Worm (Caenorhabditis elegans) whole organism, early embryonic: ENCODE results near the gene F49H6.8.

Source experiments
- B0310.2 ChIP-seq: sonication (generic microtip); optimal IDR thresholded peaks from 2 replicates; lab custom pipeline; 2016; ENCODE audit warnings: mild to moderate bottlenecking, missing genetic modification characterization, missing compliant biosample characterization
- ama-1 ChIP-seq: fragments of 150-350 bp; optimal IDR thresholded peaks from 2 replicates; lab custom pipeline; 2014
- ets-7 ChIP-seq: sonication (generic microtip); optimal IDR thresholded peaks from 2 replicates; lab custom pipeline; 2016; ENCODE audit warnings: missing genotype, missing genetic modification characterization, missing compliant biosample characterization
- tbx-11 ChIP-seq: fragments of 200-800 bp; sonication (Bioruptor generic); IDR thresholded peaks from 2 replicates; pipeline ENCODE4 v1.3.6; 2022; ENCODE audit warnings: missing genetic modification characterization, missing compliant biosample characterization
- tra-4 ChIP-seq: sonication (generic microtip); optimal IDR thresholded peaks from 2 replicates; lab custom pipeline; 2017; ENCODE audit warnings: missing genetic modification characterization, missing compliant biosample characterization

ce11 chrV:16988614-16989013, 33.8 kb downstream of the F49H6.8 start, which contains the start of gene Y102A5C.27:
- TF ChIP-seq ets-7 (tag; lab: Kevin White, UChicago): no peak
- TF ChIP-seq tra-4: no peak
- no peak for TF ChIP-seq B0310.2
- TF ChIP-seq ama-1: no peak
- no peak for TF ChIP-seq tbx-11 (GFP tag; lab: Robert Waterston, UW)
